Fruit fly (Drosophila melanogaster) whole organism, adult: ENCODE measurements around the gene CG11593.

Experiments
- CG12768 ChIP-seq: fragments of 200-800 bp; sonication (Bioruptor generic); optimal IDR thresholded peaks from 2 replicates; lab custom pipeline; 2017; ENCODE audit warnings: missing biosample characterization, missing genetic modification characterization, mild to moderate bottlenecking, moderate library complexity, missing genetic modification reagents
- CG14711 ChIP-seq: fragments of 200-800 bp; sonication (Bioruptor generic); optimal IDR thresholded peaks from 2 replicates; lab custom pipeline; 2018; ENCODE audit warnings: missing biosample characterization, mild to moderate bottlenecking, missing genetic modification characterization, moderate library complexity
- CG1620 ChIP-seq: fragments of 200-800 bp; sonication (Bioruptor generic); optimal IDR thresholded peaks from 2 replicates; lab custom pipeline; 2016; ENCODE audit warnings: missing biosample characterization, missing genetic modification characterization
- CG33017 ChIP-seq: fragments of 200-800 bp; sonication (Bioruptor generic); optimal IDR thresholded peaks from 2 replicates; lab custom pipeline; 2018; ENCODE audit warnings: missing biosample characterization, mild to moderate bottlenecking, missing genetic modification characterization, moderate library complexity
- CG5204 ChIP-seq: fragments of 200-800 bp; sonication (Bioruptor generic); optimal IDR thresholded peaks from 2 replicates; lab custom pipeline; 2016; ENCODE audit warnings: missing biosample characterization, missing genetic modification characterization
- CG7045 ChIP-seq: fragments of 200-800 bp; sonication (Bioruptor generic); optimal IDR thresholded peaks from 2 replicates; lab custom pipeline; 2017; ENCODE audit warnings: missing biosample characterization, mild to moderate bottlenecking, missing genetic modification characterization
- CG7101 ChIP-seq: fragments of 200-800 bp; sonication (Bioruptor generic); optimal IDR thresholded peaks from 2 replicates; lab custom pipeline; 2018; ENCODE audit warnings: missing biosample characterization, mild to moderate bottlenecking, missing genetic modification characterization, moderate library complexity
- Clk ChIP-seq: fragments of 200-800 bp; sonication (Bioruptor generic); optimal IDR thresholded peaks from 2 replicates; lab custom pipeline; 2017; ENCODE audit warnings: missing biosample characterization, missing genetic modification characterization
- Crg-1 ChIP-seq: fragments of 200-800 bp; sonication (Bioruptor generic); optimal IDR thresholded peaks from 2 replicates; lab custom pipeline; 2016; ENCODE audit warnings: missing biosample characterization, missing genetic modification characterization
- Hr96 ChIP-seq: fragments of 200-800 bp; sonication (Bioruptor generic); optimal IDR thresholded peaks from 2 replicates; lab custom pipeline; 2016; ENCODE audit warnings: missing biosample characterization, missing genetic modification characterization
- Mnt ChIP-seq: fragments of 200-800 bp; sonication (Bioruptor generic); optimal IDR thresholded peaks from 2 replicates; lab custom pipeline; 2016; ENCODE audit warnings: missing biosample characterization, mild to moderate bottlenecking, missing genetic modification characterization
- bab1 ChIP-seq: fragments of 200-800 bp; sonication (Bioruptor generic); optimal IDR thresholded peaks from 3 replicates; lab custom pipeline; 2019; ENCODE audit warnings: missing biosample characterization, mild to moderate bottlenecking, missing genetic modification characterization, moderate library complexity
- cic ChIP-seq: fragments of 200-800 bp; sonication (Bioruptor generic); optimal IDR thresholded peaks from 2 replicates; lab custom pipeline; 2017; ENCODE audit warnings: missing biosample characterization, mild to moderate bottlenecking, missing genetic modification characterization, moderate library complexity
- cnc ChIP-seq, 2 experiments: fragments of >200 bp; optimal IDR thresholded peaks; 2 replicates each; lab custom pipeline; 2017
- kay ChIP-seq: fragments of 200-800 bp; sonication (Bioruptor generic); peaks from one replicate; lab custom pipeline; 2016; ENCODE audit warnings: missing biosample characterization, missing genetic modification characterization, borderline replicate concordance
- ovo ChIP-seq: fragments of 200-800 bp; sonication (Bioruptor generic); optimal IDR thresholded peaks from 2 replicates; lab custom pipeline; 2016; ENCODE audit warnings: missing biosample characterization, missing genetic modification characterization
- pad ChIP-seq: fragments of 200-800 bp; sonication (Bioruptor generic); optimal IDR thresholded peaks from 3 replicates; lab custom pipeline; 2017; ENCODE audit warnings: missing biosample characterization, missing genetic modification characterization, mild to moderate bottlenecking, moderate library complexity, missing genetic modification reagents
- tj ChIP-seq: fragments of 200-800 bp; sonication (Bioruptor generic); optimal IDR thresholded peaks from 3 replicates; lab custom pipeline; 2017; ENCODE audit warnings: missing biosample characterization, mild to moderate bottlenecking, missing genetic modification characterization, moderate library complexity
- toe ChIP-seq: fragments of 200-800 bp; sonication (Bioruptor generic); optimal IDR thresholded peaks from 2 replicates; lab custom pipeline; 2016; ENCODE audit warnings: missing biosample characterization, missing genetic modification characterization

The CG11593 gene

dm6 chr3L:4001500-4001899 lies 38.8 kb downstream of the CG11593 start:
- TF ChIP-seq ovo (GFP tag; lab: Kevin White, UChicago) (no peak), cnc (optimal IDR thresholded peaks at IDR 0.05; lab: Kevin White, UChicago) (no peak), Mnt (GFP tag; lab: Kevin White, UChicago) (no peak), Clk (GFP tag; lab: Kevin White, UChicago) (no peak), CG33017 (tag; lab: Kevin White, UChicago) (no peak), toe (GFP tag; lab: Kevin White, UChicago) (no peak), Hr96 (GFP tag; lab: Kevin White, UChicago) (no peak), CG12768 (no peak), tj (GFP tag; lab: Kevin White, UChicago) (no peak), Crg-1 (no peak), cic (no peak), CG7045 (no peak), bab1 (GFP tag; lab: Kevin White, UChicago) (no peak), pad (GFP tag; lab: Kevin White, UChicago) (no peak), CG5204 (no peak), CG7101 (tag; lab: Kevin White, UChicago) (no peak)

- TF ChIP-seq pad (GFP tag; lab: Kevin White, UChicago) = no peak
- no peak for TF ChIP-seq bab1 (GFP tag; lab: Kevin White, UChicago)
- TF ChIP-seq Clk (GFP tag; lab: Kevin White, UChicago) = no peak
- no peak for TF ChIP-seq Crg-1
- TF ChIP-seq ovo (GFP tag; lab: Kevin White, UChicago) = no peak
- no peak for TF ChIP-seq kay (GFP tag; lab: Kevin White, UChicago)
- no peak for TF ChIP-seq CG33017 (tag; lab: Kevin White, UChicago)
- TF ChIP-seq CG7045 = no peak
- no peak for TF ChIP-seq toe (GFP tag; lab: Kevin White, UChicago)
Observed at dm6 chr3L:4000711-4001110, 39.6 kb downstream of the CG11593 start.

dm6 chr3L:3995554-3995953 lies 44.7 kb downstream of the CG11593 start:
- TF ChIP-seq CG33017 (tag; lab: Kevin White, UChicago) (no peak), tj (GFP tag; lab: Kevin White, UChicago) (no peak), Clk (GFP tag; lab: Kevin White, UChicago) (no peak), ovo (GFP tag; lab: Kevin White, UChicago) (no peak), CG7101 (tag; lab: Kevin White, UChicago) (no peak), Crg-1 (no peak), pad (GFP tag; lab: Kevin White, UChicago) (no peak), CG5204 (no peak), CG1620 (no peak), kay (GFP tag; lab: Kevin White, UChicago) (no peak), cic (no peak), cnc (optimal IDR thresholded peaks at IDR 0.05; lab: Kevin White, UChicago) (no peak), CG14711 (tag; lab: Kevin White, UChicago) (no peak), bab1 (GFP tag; lab: Kevin White, UChicago) (no peak), Hr96 (GFP tag; lab: Kevin White, UChicago) (no peak), toe (GFP tag; lab: Kevin White, UChicago) (no peak), CG12768 (no peak), CG7045 (no peak)
